Worm (Caenorhabditis elegans) whole organism, L4 larva: Measurements from ENCODE around the gene duxl-1.

Source experiments
- F10B5.3 ChIP-seq: sonication (generic microtip); optimal IDR thresholded peaks from 2 replicates; lab custom pipeline; 2016; ENCODE audit warnings: mild to moderate bottlenecking, missing genetic modification characterization, missing compliant biosample characterization
- F49E8.2 ChIP-seq: sonication (generic microtip); optimal IDR thresholded peaks from 2 replicates; lab custom pipeline; 2016; ENCODE audit warnings: missing compliant biosample characterization, mild to moderate bottlenecking, missing genetic modification characterization, borderline replicate concordance
- T20F7.1 ChIP-seq: fragments of 200-800 bp; sonication (Bioruptor generic); optimal IDR thresholded peaks from 2 replicates; lab custom pipeline; 2018; ENCODE audit warnings: mild to moderate bottlenecking, missing genetic modification characterization, missing compliant biosample characterization
- Y105C5A.15 ChIP-seq: fragments of 200-800 bp; sonication (Bioruptor generic); IDR thresholded peaks from 2 replicates; pipeline ENCODE4 v1.3.6; 2022; ENCODE audit warnings: missing genetic modification characterization, missing compliant biosample characterization
- Y5F2A.4 ChIP-seq: fragments of 200-800 bp; sonication (Bioruptor generic); optimal IDR thresholded peaks from 2 replicates; lab custom pipeline; 2018; ENCODE audit warnings: mild to moderate bottlenecking, missing genetic modification characterization, missing compliant biosample characterization
- ZK337.2 ChIP-seq: fragments of 200-800 bp; sonication (Bioruptor generic); IDR thresholded peaks from 2 replicates; pipeline ENCODE4 v1.3.6; 2022; ENCODE audit warnings: missing genetic modification reagents, missing genetic modification characterization, missing compliant biosample characterization
- aha-1 ChIP-seq: fragments of 150-350 bp; peaks from one replicate; lab custom pipeline; 2014; ENCODE audit warnings: missing biosample characterization, missing genetic modification characterization
- ama-1 ChIP-seq: fragments of 150-350 bp; optimal IDR thresholded peaks from 2 replicates; lab custom pipeline; 2014; ENCODE audit warnings: inconsistent platforms, mixed read lengths
- arid-1 ChIP-seq: fragments of 200-800 bp; sonication (Bioruptor generic); conservative IDR thresholded peaks from 2 replicates; pipeline ENCODE4 v1.3.6; 2022; ENCODE audit warnings: missing genetic modification reagents, missing genetic modification characterization, missing compliant biosample characterization
- ceh-28 ChIP-seq: fragments of 150-350 bp; optimal IDR thresholded peaks from 2 replicates; lab custom pipeline; 2014; ENCODE audit warnings: missing biosample characterization, missing genetic modification reagents, missing genetic modification characterization
- ceh-44 ChIP-seq: fragments of 200-800 bp; sonication (Bioruptor generic); IDR thresholded peaks from 2 replicates; pipeline ENCODE4 v1.3.6; 2022; ENCODE audit warnings: missing genetic modification reagents, missing genetic modification characterization, missing compliant biosample characterization
- cey-2 ChIP-seq: sonication (generic microtip); optimal IDR thresholded peaks from 3 replicates; lab custom pipeline; 2017; ENCODE audit warnings: missing genetic modification characterization, mild to moderate bottlenecking, missing compliant biosample characterization, antibody characterized with exemption, borderline replicate concordance; ENCODE audit not compliant: insufficient read depth
- ctbp-1 ChIP-seq: fragments of 200-800 bp; sonication (Bioruptor generic); IDR thresholded peaks from 2 replicates; pipeline ENCODE4 v1.3.6; 2022; ENCODE audit warnings: missing genetic modification reagents, missing genetic modification characterization, missing compliant biosample characterization
- daf-12 ChIP-seq: fragments of 150-350 bp; optimal IDR thresholded peaks from 2 replicates; lab custom pipeline; 2014; ENCODE audit warnings: missing biosample characterization, missing genetic modification reagents, missing genetic modification characterization
- daf-16 ChIP-seq, 3 experiments: sonication (generic microtip); optimal IDR thresholded peaks; 2 replicates each; lab custom pipeline; 2016 to 2017; ENCODE audit warnings: missing genetic modification characterization in 3 of 3, missing genetic modification reagents in 3 of 3, mild to moderate bottlenecking in 2 of 3, missing compliant biosample characterization in 2 of 3, missing biosample characterization in 1 of 3, moderate library complexity in 1 of 3
- daf-19 ChIP-seq: fragments of 200-800 bp; sonication (Bioruptor generic); conservative IDR thresholded peaks from 2 replicates; pipeline ENCODE4 v1.3.6; 2022; ENCODE audit warnings: missing genetic modification characterization, missing compliant biosample characterization
- dmd-8 ChIP-seq: fragments of 200-800 bp; sonication (Bioruptor generic); IDR thresholded peaks from 2 replicates; pipeline ENCODE4 v1.3.6; 2022; ENCODE audit warnings: missing genetic modification characterization, missing compliant biosample characterization
- dmd-9 ChIP-seq: fragments of 200-800 bp; sonication (Bioruptor generic); IDR thresholded peaks from 2 replicates; pipeline ENCODE4 v1.3.6; 2022; ENCODE audit warnings: missing genetic modification reagents, missing genetic modification characterization, missing compliant biosample characterization
- dpl-1 ChIP-seq: fragments of 150-350 bp; optimal IDR thresholded peaks from 2 replicates; lab custom pipeline; 2014; ENCODE audit warnings: missing biosample characterization, missing genetic modification reagents, missing genetic modification characterization
- duxl-1 ChIP-seq: sonication (generic microtip); optimal IDR thresholded peaks from 2 replicates; lab custom pipeline; 2016; ENCODE audit warnings: mild to moderate bottlenecking, missing genetic modification characterization, moderate library complexity, missing compliant biosample characterization; ENCODE audit not compliant: poor library complexity
- dve-1 ChIP-seq: sonication (generic microtip); optimal IDR thresholded peaks from 2 replicates; lab custom pipeline; 2017; ENCODE audit warnings: antibody characterized with exemption, mild to moderate bottlenecking, missing genetic modification characterization, missing compliant biosample characterization; ENCODE audit not compliant: insufficient read depth
- fos-1 ChIP-seq: fragments of 150-350 bp; optimal IDR thresholded peaks from 2 replicates; lab custom pipeline; 2014; ENCODE audit warnings: missing biosample characterization, missing genetic modification characterization
- hif-1 ChIP-seq, 2 experiments: sonication (generic microtip); optimal IDR thresholded peaks; 2 replicates each; lab custom pipeline; 2016 to 2017; ENCODE audit warnings: missing compliant biosample characterization in 2 of 2, missing genetic modification characterization in 2 of 2, missing genetic modification reagents in 2 of 2, missing genotype in 2 of 2, mild to moderate bottlenecking in 1 of 2
- hlh-11 ChIP-seq: fragments of 200-800 bp; sonication (Bioruptor generic); optimal IDR thresholded peaks from 2 replicates; lab custom pipeline; 2018; ENCODE audit warnings: mild to moderate bottlenecking, missing genetic modification characterization, missing compliant biosample characterization
- jun-1 ChIP-seq: fragments of 150-350 bp; optimal IDR thresholded peaks from 2 replicates; lab custom pipeline; 2014; ENCODE audit warnings: missing biosample characterization, missing genetic modification reagents, missing genetic modification characterization
- lin-15B ChIP-seq: fragments of 150-350 bp; sonication (generic microtip); optimal IDR thresholded peaks from 3 replicates; lab custom pipeline; 2014; ENCODE audit warnings: missing biosample characterization, missing genetic modification characterization
- lin-38 ChIP-seq: fragments of 200-800 bp; sonication (Bioruptor generic); IDR thresholded peaks from 2 replicates; pipeline ENCODE4 v1.3.6; 2022; ENCODE audit warnings: missing genetic modification reagents, missing genetic modification characterization, missing compliant biosample characterization
- lin-39 ChIP-seq: fragments of 150-350 bp; optimal IDR thresholded peaks from 2 replicates; lab custom pipeline; 2014; ENCODE audit warnings: missing biosample characterization, missing genetic modification reagents, missing genetic modification characterization
- lir-3 ChIP-seq: sonication (generic microtip); optimal IDR thresholded peaks from 2 replicates; lab custom pipeline; 2016; ENCODE audit warnings: mild to moderate bottlenecking, missing genetic modification characterization, missing compliant biosample characterization
- mep-1 ChIP-seq: fragments of 150-350 bp; sonication (generic microtip); optimal IDR thresholded peaks from 3 replicates; lab custom pipeline; 2014; ENCODE audit warnings: missing biosample characterization, missing genetic modification characterization
- mes-2 ChIP-seq: sonication (generic microtip); optimal IDR thresholded peaks from 2 replicates; lab custom pipeline; 2016; ENCODE audit warnings: missing genotype, mild to moderate bottlenecking, missing genetic modification characterization, missing compliant biosample characterization; ENCODE audit not compliant: poor library complexity, severe bottlenecking
- mxl-2 ChIP-seq: fragments of 200-800 bp; sonication (Bioruptor generic); conservative IDR thresholded peaks from 2 replicates; pipeline ENCODE4 v1.3.6; 2022; ENCODE audit warnings: missing genetic modification reagents, missing genetic modification characterization, missing compliant biosample characterization
- nhr-102 ChIP-seq: sonication (generic microtip); optimal IDR thresholded peaks from 2 replicates; lab custom pipeline; 2016; ENCODE audit warnings: mild to moderate bottlenecking, missing genetic modification characterization, moderate library complexity, missing compliant biosample characterization
- nhr-25 ChIP-seq: sonication (generic microtip); optimal IDR thresholded peaks from 2 replicates; lab custom pipeline; 2017; ENCODE audit warnings: missing genetic modification characterization, mild to moderate bottlenecking, missing compliant biosample characterization, antibody characterized with exemption, moderate library complexity, borderline replicate concordance; ENCODE audit not compliant: insufficient read depth
- nhr-41 ChIP-seq: fragments of 200-800 bp; sonication (Bioruptor generic); IDR thresholded peaks from 2 replicates; pipeline ENCODE4 v1.3.6; 2022; ENCODE audit warnings: missing genetic modification reagents, missing genetic modification characterization, missing compliant biosample characterization
- nhr-6 ChIP-seq: fragments of 150-350 bp; optimal IDR thresholded peaks from 2 replicates; lab custom pipeline; 2014; ENCODE audit warnings: missing biosample characterization, missing genetic modification characterization
- nhr-77 ChIP-seq: fragments of 150-350 bp; optimal IDR thresholded peaks from 2 replicates; lab custom pipeline; 2014; ENCODE audit warnings: missing biosample characterization, missing genetic modification characterization
- pha-4 ChIP-seq, 2 experiments: fragments of 150-350 bp in 1 of 2; fragments of 200-800 bp in 1 of 2; sonication (Bioruptor generic) in 1 of 2; IDR thresholded peaks in 1 of 2; optimal IDR thresholded peaks in 1 of 2; 2 replicates each; pipeline versions ENCODE4 v1.3.6 to Lab custom; 2014 to 2022; ENCODE audit warnings: missing genetic modification characterization in 2 of 2, missing genetic modification reagents in 2 of 2, missing biosample characterization in 1 of 2, missing compliant biosample characterization in 1 of 2
- php-3 ChIP-seq: fragments of 200-800 bp; sonication (Bioruptor generic); IDR thresholded peaks from 2 replicates; pipeline ENCODE4 v1.3.6; 2022; ENCODE audit warnings: missing genetic modification reagents, missing genetic modification characterization, missing compliant biosample characterization
- pqm-1 ChIP-seq: sonication (generic microtip); optimal IDR thresholded peaks from 2 replicates; lab custom pipeline; 2017; ENCODE audit warnings: missing biosample characterization, missing genetic modification characterization
- rbr-2 ChIP-seq: sonication (generic microtip); optimal IDR thresholded peaks from 2 replicates; lab custom pipeline; 2016; ENCODE audit warnings: missing genotype, missing genetic modification characterization, missing compliant biosample characterization
- saeg-2 ChIP-seq: fragments of 200-800 bp; sonication (Bioruptor generic); IDR thresholded peaks from 2 replicates; pipeline ENCODE4 v1.3.6; 2022; ENCODE audit warnings: missing genetic modification reagents, missing genetic modification characterization, missing compliant biosample characterization
- sdz-12 ChIP-seq: fragments of 200-800 bp; sonication (Bioruptor generic); optimal IDR thresholded peaks from 2 replicates; lab custom pipeline; 2018; ENCODE audit warnings: mild to moderate bottlenecking, missing genetic modification characterization, missing compliant biosample characterization
- set-16 ChIP-seq: fragments of 200-800 bp; sonication (Bioruptor generic); IDR thresholded peaks from 2 replicates; pipeline ENCODE4 v1.3.6; 2022; ENCODE audit warnings: missing genetic modification reagents, missing genetic modification characterization, missing compliant biosample characterization
- spr-1 ChIP-seq: sonication (generic microtip); optimal IDR thresholded peaks from 2 replicates; lab custom pipeline; 2016; ENCODE audit warnings: mild to moderate bottlenecking, missing genetic modification characterization, missing compliant biosample characterization
- spr-3 ChIP-seq: fragments of 200-800 bp; sonication (Bioruptor generic); optimal IDR thresholded peaks from 2 replicates; lab custom pipeline; 2018; ENCODE audit warnings: mild to moderate bottlenecking, missing genetic modification characterization, missing compliant biosample characterization
- unc-130 ChIP-seq: sonication (generic microtip); optimal IDR thresholded peaks from 2 replicates; lab custom pipeline; 2016; ENCODE audit warnings: missing genetic modification reagents, missing genetic modification characterization, missing compliant biosample characterization
- zfp-3 ChIP-seq: fragments of 200-800 bp; sonication (Bioruptor generic); conservative IDR thresholded peaks from 2 replicates; pipeline ENCODE4 v1.3.6; 2022; ENCODE audit warnings: missing genetic modification reagents, missing genetic modification characterization, missing compliant biosample characterization
- zip-11 ChIP-seq: fragments of 200-800 bp; sonication (Bioruptor generic); IDR thresholded peaks from 2 replicates; pipeline ENCODE4 v1.3.6; 2022; ENCODE audit warnings: missing genetic modification characterization, missing compliant biosample characterization
- ztf-11 ChIP-seq: fragments of 150-350 bp; optimal IDR thresholded peaks from 2 replicates; lab custom pipeline; 2014; ENCODE audit warnings: missing biosample characterization, missing genetic modification characterization

Gene duxl-1

DNA sequence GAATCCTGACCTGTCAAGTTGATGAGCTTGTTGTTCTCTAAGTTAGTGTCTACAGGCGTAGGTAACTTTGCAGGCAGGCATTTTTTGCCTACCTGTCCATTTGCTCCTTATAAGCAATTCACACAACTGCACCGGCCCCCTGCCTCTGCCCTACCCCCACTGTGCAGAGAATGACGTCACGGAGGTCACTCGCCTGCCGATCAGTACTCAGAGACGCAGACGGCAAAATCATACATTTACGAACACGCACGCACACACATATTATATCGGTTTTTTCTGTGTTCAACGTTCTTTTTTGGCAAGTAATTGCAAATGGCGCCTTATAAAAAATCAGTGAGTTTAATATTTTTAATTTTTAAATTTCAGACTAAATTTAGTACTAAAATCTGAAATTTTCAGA is at the start of gene duxl-1:
Gene duxl-1 (plus strand): TSS at position 184 of the 400 bp plus-strand sequence.
- TF ChIP-seq nhr-6 (tag; lab: Kevin White, UChicago) (no peak), mes-2 (tag; lab: Kevin White, UChicago) (peak; percentile 71), Y105C5A.15 (GFP tag; lab: Robert Waterston, UW) (no peak), zip-11 (GFP tag; lab: Robert Waterston, UW) (no peak), rbr-2 (tag; lab: Kevin White, UChicago) (no peak), spr-1 (no peak), unc-130 (no peak), pqm-1 (tag; lab: Kevin White, UChicago) (peak; percentile 16), ceh-44 (GFP tag; lab: Robert Waterston, UW) (no peak), T20F7.1 (GFP tag; lab: Kevin White, UChicago) (no peak), dve-1 (no peak), daf-12 (tag; lab: Kevin White, UChicago) (no peak), nhr-77 (tag; lab: Kevin White, UChicago) (no peak), zfp-3 (GFP tag; lab: Robert Waterston, UW) (no peak), saeg-2 (GFP tag; lab: Robert Waterston, UW) (no peak), nhr-25 (no peak), ceh-28 (no peak), fos-1 (tag; lab: Kevin White, UChicago) (no peak), daf-19 (GFP tag; lab: Robert Waterston, UW) (no peak), lin-15B (tag; lab: Kevin White, UChicago) (no peak), sdz-12 (GFP tag; lab: Kevin White, UChicago) (no peak), mep-1 (tag; lab: Kevin White, UChicago) (no peak), php-3 (no peak), jun-1 (tag; lab: Kevin White, UChicago) (no peak), lin-38 (no peak), lin-39 (tag; lab: Kevin White, UChicago) (no peak), nhr-102 (peak; percentile 11), dmd-8 (GFP tag; lab: Robert Waterston, UW) (no peak), ama-1 (no peak), dpl-1 (no peak), aha-1 (tag; lab: Kevin White, UChicago) (peak; percentile 93), nhr-41 (GFP tag; lab: Robert Waterston, UW) (peak; percentile 50; the same call in 1 of the 2 replicates), cey-2 (tag; lab: Kevin White, UChicago) (no peak), hif-1 (tag; optimal IDR thresholded peaks at IDR 0.05; lab: Kevin White, UChicago) (peak in 1 of 2 experiments; percentile 86), ctbp-1 (GFP tag; lab: Robert Waterston, UW) (no peak), duxl-1 (tag; lab: Kevin White, UChicago) (peak; percentile 88), arid-1 (GFP tag; lab: Robert Waterston, UW) (no peak), spr-3 (no peak), dmd-9 (GFP tag; lab: Robert Waterston, UW) (no peak), daf-16 (GFP tag; optimal IDR thresholded peaks at IDR 0.05; lab: Kevin White, UChicago) (no peak), daf-16 (tag; optimal IDR thresholded peaks at IDR 0.05; lab: Kevin White, UChicago) (no peak), mxl-2 (GFP tag; lab: Robert Waterston, UW) (no peak), pha-4 (GFP tag; IDR thresholded peaks at IDR 0.05; lab: Robert Waterston, UW) (no peak), pha-4 (tag; optimal IDR thresholded peaks at IDR 0.05; lab: Kevin White, UChicago) (no peak), F49E8.2 (tag; lab: Kevin White, UChicago) (no peak), lir-3 (no peak), hlh-11 (tag; lab: Kevin White, UChicago) (peak; percentile 65), Y5F2A.4 (GFP tag; lab: Kevin White, UChicago) (no peak), ztf-11 (no peak), F10B5.3 (no peak), ZK337.2 (GFP tag; lab: Robert Waterston, UW) (no peak), set-16 (GFP tag; lab: Robert Waterston, UW) (no peak)
